Worm (Caenorhabditis elegans) whole organism, late embryonic: ENCODE measurements around the gene sri-24.

ENCODE experiments used
- C08G9.2 ChIP-seq: sonication (generic microtip); optimal IDR thresholded peaks from 2 replicates; lab custom pipeline; 2016; ENCODE audit warnings: mild to moderate bottlenecking, missing genetic modification characterization, moderate library complexity, missing compliant biosample characterization
- ama-1 ChIP-seq: fragments of 150-350 bp; optimal IDR thresholded peaks from 2 replicates; lab custom pipeline; 2014
- fkh-10 ChIP-seq: fragments of 150-350 bp; optimal IDR thresholded peaks from 2 replicates; lab custom pipeline; 2014; ENCODE audit warnings: missing biosample characterization, missing genetic modification reagents, missing genetic modification characterization
- hlh-13 ChIP-seq: fragments of 200-800 bp; sonication (Bioruptor generic); optimal IDR thresholded peaks from 2 replicates; lab custom pipeline; 2018; ENCODE audit warnings: mild to moderate bottlenecking, missing genetic modification characterization, missing compliant biosample characterization
- nhr-11 ChIP-seq: fragments of 150-350 bp; optimal IDR thresholded peaks from 2 replicates; lab custom pipeline; 2014; ENCODE audit warnings: missing biosample characterization, missing genetic modification characterization
- odd-2 ChIP-seq: sonication (generic microtip); optimal IDR thresholded peaks from 2 replicates; lab custom pipeline; 2017; ENCODE audit warnings: antibody characterized with exemption, mild to moderate bottlenecking, missing genetic modification characterization, missing compliant biosample characterization
- syd-9 ChIP-seq: sonication (generic microtip); optimal IDR thresholded peaks from 2 replicates; lab custom pipeline; 2016; ENCODE audit warnings: mild to moderate bottlenecking, missing genetic modification characterization, moderate library complexity, missing compliant biosample characterization
- unc-42 ChIP-seq: sonication (generic microtip); optimal IDR thresholded peaks from 2 replicates; lab custom pipeline; 2016; ENCODE audit warnings: missing genotype, missing genetic modification characterization, missing compliant biosample characterization
- unc-55 ChIP-seq: sonication (generic microtip); optimal IDR thresholded peaks from 2 replicates; lab custom pipeline; 2017; ENCODE audit warnings: missing biosample characterization, missing genetic modification reagents, missing genetic modification characterization
- unc-86 ChIP-seq: sonication (generic microtip); optimal IDR thresholded peaks from 2 replicates; lab custom pipeline; 2016; ENCODE audit warnings: missing genetic modification characterization, missing compliant biosample characterization

- TF ChIP-seq syd-9 (tag; lab: Kevin White, UChicago) (no peak), nhr-11 (tag; lab: Kevin White, UChicago) (no peak), ama-1 (lab: Kevin White, UChicago) (no peak), odd-2 (tag; lab: Kevin White, UChicago) (no peak), hlh-13 (GFP tag; lab: Kevin White, UChicago) (no peak), unc-86 (no peak), fkh-10 (GFP tag; lab: Kevin White, UChicago) (no peak), unc-55 (no peak), C08G9.2 (tag; lab: Kevin White, UChicago) (no peak), unc-42 (tag; lab: Kevin White, UChicago) (no peak)
Measured at ce11 chrV:15184097-15185040, 27.6 kb upstream of the sri-24 start, which contains the start of gene Y75B12B.1.
